Worm (Caenorhabditis elegans) whole organism, midembryonic: ENCODE measurements around the gene hda-10.

Experiments
- T22C8.4 ChIP-seq: fragments of 200-800 bp; sonication (Bioruptor generic); IDR thresholded peaks from 2 replicates; pipeline ENCODE4 v1.3.6; 2022; ENCODE audit warnings: missing genetic modification characterization, missing compliant biosample characterization
- cog-1 ChIP-seq: sonication (generic microtip); optimal IDR thresholded peaks from 2 replicates; lab custom pipeline; 2016; ENCODE audit warnings: missing genetic modification characterization, missing compliant biosample characterization
- flt-1 ChIP-seq: fragments of 200-800 bp; sonication (Bioruptor generic); IDR thresholded peaks from 2 replicates; pipeline ENCODE4 v1.3.6; 2022; ENCODE audit warnings: missing genetic modification characterization, missing compliant biosample characterization
- klf-2 ChIP-seq: fragments of 200-800 bp; sonication (Bioruptor generic); conservative IDR thresholded peaks from 2 replicates; pipeline ENCODE4 v1.3.6; 2022; ENCODE audit warnings: missing genetic modification reagents, missing genetic modification characterization, missing compliant biosample characterization
- med-1 ChIP-seq: sonication (generic microtip); optimal IDR thresholded peaks from 2 replicates; lab custom pipeline; 2017; ENCODE audit warnings: missing genetic modification characterization, mild to moderate bottlenecking, missing compliant biosample characterization, antibody characterized with exemption, missing genetic modification reagents; ENCODE audit not compliant: insufficient read depth
- ref-1 ChIP-seq: fragments of 200-800 bp; sonication (Bioruptor generic); conservative IDR thresholded peaks from 2 replicates; pipeline ENCODE4 v1.3.6; 2022; ENCODE audit warnings: missing genetic modification reagents, missing genetic modification characterization, missing compliant biosample characterization
- tab-1 ChIP-seq: fragments of 200-800 bp; sonication (Bioruptor generic); IDR thresholded peaks from 2 replicates; pipeline ENCODE4 v1.3.6; 2022; ENCODE audit warnings: missing genetic modification characterization, missing compliant biosample characterization
- ztf-23 ChIP-seq: fragments of 200-800 bp; sonication (Bioruptor generic); IDR thresholded peaks from 2 replicates; pipeline ENCODE4 v1.3.6; 2022; ENCODE audit warnings: missing genetic modification reagents, missing genetic modification characterization, missing compliant biosample characterization
- ztf-29 ChIP-seq: fragments of 200-800 bp; sonication (Bioruptor generic); IDR thresholded peaks from 2 replicates; pipeline ENCODE4 v1.3.6; 2022; ENCODE audit warnings: missing genetic modification reagents, missing genetic modification characterization, missing compliant biosample characterization

hda-10 gene

DNA sequence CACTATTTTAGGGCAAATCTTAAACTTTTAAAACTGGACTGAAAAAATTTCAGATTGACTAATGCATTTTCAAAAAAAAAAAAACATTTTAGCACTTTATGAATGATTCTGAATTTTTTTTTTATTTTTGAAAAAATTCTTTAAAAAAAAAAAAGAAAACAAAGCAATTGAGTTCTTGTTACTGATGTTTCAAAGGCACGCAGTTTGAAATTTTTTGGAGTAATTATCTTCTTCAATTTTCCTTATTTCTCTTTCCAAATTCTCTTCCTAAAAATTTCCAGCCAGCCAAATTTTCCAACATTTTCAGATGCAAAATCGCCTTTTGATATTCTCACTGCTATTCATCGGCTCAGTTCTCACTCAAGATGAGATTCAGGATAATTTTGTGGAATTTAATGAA is 30.5 kb upstream of the hda-10 start, which contains the start of gene F08G2.8:
F08G2.8 (plus strand) TSS at position 301 of the 400 bp plus-strand sequence.
- no peak for TF ChIP-seq klf-2 (GFP tag; lab: Robert Waterston, UW)
- TF ChIP-seq T22C8.4 (GFP tag; lab: Robert Waterston, UW): no peak
- no peak for TF ChIP-seq flt-1 (GFP tag; lab: Robert Waterston, UW)
- TF ChIP-seq med-1: no peak
- TF ChIP-seq ztf-29 (GFP tag; lab: Robert Waterston, UW): no peak
- no peak for TF ChIP-seq ztf-23 (GFP tag; lab: Robert Waterston, UW)
- TF ChIP-seq tab-1 (GFP tag; lab: Robert Waterston, UW): no peak
- no peak for TF ChIP-seq cog-1 (tag; lab: Kevin White, UChicago)
- no peak for TF ChIP-seq ref-1 (GFP tag; lab: Robert Waterston, UW)

DNA sequence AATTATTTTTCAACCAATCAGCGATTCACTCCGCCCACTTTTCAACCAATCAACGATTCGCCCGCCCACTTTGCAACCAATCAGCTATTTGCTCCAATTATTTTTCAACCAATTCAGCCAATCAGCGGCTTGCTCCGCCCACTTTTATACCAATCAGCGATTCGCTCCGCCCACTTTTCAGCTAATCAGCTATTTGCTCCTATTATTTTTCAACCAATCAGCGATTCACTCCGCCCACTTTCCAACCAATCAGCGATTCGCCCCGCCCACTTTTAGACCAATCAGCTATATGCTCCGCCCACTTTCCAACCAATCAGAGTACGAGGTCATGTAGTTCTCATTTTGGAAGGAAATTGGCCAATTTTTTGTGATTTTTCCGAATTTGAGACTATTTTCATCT is 27.2 kb upstream of the hda-10 start:
- TF ChIP-seq ztf-23 (GFP tag; lab: Robert Waterston, UW): no peak
- TF ChIP-seq flt-1 (GFP tag; lab: Robert Waterston, UW): no peak

DNA sequence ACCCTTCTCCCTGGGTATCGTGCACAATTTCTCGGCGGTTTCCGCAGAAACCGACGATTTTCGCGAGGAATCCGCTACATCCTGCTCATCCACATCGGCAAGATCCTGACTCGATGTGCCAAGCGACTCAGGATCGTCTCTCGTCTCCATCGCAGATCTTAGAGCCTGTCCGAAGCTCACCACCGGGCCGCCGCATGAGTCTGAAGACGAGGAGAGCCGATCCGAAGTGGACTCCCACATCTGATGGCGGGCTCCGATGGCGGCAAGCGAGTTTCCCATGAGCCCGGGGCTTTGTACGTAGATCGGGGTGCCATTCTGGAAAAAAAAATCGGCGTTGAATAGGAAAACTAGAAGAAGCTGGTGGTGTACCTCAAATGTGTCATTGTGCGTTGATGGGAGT is 24.2 kb upstream of the hda-10 start:
- TF ChIP-seq T22C8.4 (GFP tag; lab: Robert Waterston, UW) (no peak), med-1 (no peak)

DNA sequence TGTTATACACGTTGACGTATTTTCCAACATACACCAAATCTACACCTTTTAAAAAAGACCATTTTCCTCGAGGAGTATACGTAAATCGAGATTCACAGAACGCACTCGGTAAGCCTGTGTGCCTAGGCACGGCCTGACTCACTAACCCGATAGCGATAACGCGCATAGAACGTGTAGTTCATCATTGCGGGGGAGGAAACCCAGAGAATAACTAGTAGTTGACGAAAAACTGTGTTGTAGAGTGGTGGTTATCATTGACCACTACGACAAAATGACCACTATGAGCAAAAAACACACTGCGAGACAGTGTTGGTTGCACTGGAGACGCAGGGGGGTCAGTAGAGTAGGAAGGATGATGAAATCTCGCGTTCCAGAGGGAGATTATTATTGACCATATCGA is 22.7 kb upstream of the hda-10 start:
- TF ChIP-seq ref-1 (GFP tag; lab: Robert Waterston, UW) (no peak), cog-1 (tag; lab: Kevin White, UChicago) (no peak), T22C8.4 (GFP tag; lab: Robert Waterston, UW) (no peak), klf-2 (GFP tag; lab: Robert Waterston, UW) (no peak), ztf-23 (GFP tag; lab: Robert Waterston, UW) (no peak), flt-1 (GFP tag; lab: Robert Waterston, UW) (no peak)

DNA sequence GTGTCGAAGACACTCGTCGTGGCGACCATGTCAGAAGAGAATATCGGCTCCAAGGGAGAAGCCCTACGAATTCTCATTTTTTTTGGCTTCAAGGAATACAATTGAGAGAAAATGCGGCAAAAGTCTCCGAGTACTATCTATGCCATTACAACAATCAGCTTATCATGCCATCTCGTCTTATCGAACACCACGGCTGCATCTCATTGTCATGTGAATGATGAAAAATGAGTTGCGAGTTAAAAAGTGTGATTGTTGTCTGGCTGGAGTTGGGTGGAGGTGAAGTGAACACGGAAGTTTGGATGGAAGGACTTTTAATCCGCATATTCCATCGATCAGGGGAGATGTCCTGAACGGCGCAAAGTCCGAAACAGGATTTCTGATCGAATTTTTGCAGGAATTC is 21.6 kb upstream of the hda-10 start:
- TF ChIP-seq flt-1 (GFP tag; lab: Robert Waterston, UW) (no peak), cog-1 (tag; lab: Kevin White, UChicago) (no peak), ztf-23 (GFP tag; lab: Robert Waterston, UW) (no peak), tab-1 (GFP tag; lab: Robert Waterston, UW) (no peak), klf-2 (GFP tag; lab: Robert Waterston, UW) (no peak), med-1 (no peak), ref-1 (GFP tag; lab: Robert Waterston, UW) (no peak), ztf-29 (GFP tag; lab: Robert Waterston, UW) (no peak), T22C8.4 (GFP tag; lab: Robert Waterston, UW) (no peak)

DNA sequence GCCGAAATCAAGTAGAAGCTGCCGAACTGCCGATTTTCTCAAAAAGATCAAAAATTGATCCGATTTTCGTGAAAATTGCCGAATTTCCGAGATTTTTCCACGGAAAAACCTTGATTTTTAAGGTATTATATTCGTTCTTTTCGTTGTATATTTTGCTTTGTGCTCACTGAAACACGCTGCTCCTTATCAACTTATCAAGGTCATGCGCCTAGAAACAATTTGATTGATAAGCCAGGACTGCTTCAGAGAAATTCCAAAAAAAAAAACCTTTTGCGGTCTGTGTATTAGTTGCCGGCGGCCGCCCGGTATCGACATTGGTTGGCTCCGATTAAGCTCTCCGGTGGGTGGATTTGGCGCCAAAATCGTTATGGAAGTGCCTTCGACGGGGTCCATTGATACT is 20.1 kb upstream of the hda-10 start:
- no peak for TF ChIP-seq T22C8.4 (GFP tag; lab: Robert Waterston, UW)
- TF ChIP-seq ztf-23 (GFP tag; lab: Robert Waterston, UW): no peak
- no peak for TF ChIP-seq ztf-29 (GFP tag; lab: Robert Waterston, UW)
- TF ChIP-seq med-1: no peak
- no peak for TF ChIP-seq klf-2 (GFP tag; lab: Robert Waterston, UW)
- no peak for TF ChIP-seq ref-1 (GFP tag; lab: Robert Waterston, UW)
- TF ChIP-seq flt-1 (GFP tag; lab: Robert Waterston, UW): no peak
- no peak for TF ChIP-seq cog-1 (tag; lab: Kevin White, UChicago)
- no peak for TF ChIP-seq tab-1 (GFP tag; lab: Robert Waterston, UW)

DNA sequence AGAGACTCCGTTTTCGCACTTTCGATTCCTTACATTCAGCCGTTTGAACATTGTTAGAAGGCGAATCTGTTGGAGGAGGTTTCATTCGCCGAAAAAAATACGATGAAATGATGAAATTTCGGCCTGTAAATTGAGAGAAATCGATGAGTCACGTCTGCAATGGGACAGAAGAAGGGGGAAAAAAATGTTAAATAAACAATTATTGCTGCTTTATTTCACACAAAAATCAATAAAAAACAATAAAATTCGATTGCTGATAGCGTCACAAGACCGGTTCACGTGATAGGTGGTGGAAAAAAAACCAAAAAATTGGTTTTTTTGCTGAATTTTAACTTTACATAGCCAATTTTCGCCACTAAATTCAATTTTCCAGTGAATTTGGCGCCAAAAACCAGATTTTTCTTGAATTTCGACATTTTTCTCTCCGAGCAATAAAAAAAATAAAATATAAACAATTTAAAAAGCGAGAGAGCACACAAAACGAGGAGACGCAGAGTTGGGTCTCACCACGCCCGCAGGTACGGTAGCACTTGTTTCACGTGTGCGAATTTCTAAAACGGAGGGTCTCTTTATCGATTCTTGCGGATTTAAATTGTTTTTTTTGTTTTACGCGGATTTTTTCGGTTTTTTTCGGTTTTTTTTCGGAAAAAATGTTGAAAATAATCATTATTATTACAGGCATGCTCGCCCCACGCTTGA is 10.2 kb upstream of the hda-10 start, which contains the start of the genes cup-14 and ndub-8:
cup-14 (minus strand) TSS at position 51 of the 699 bp plus-strand sequence.
ndub-8 (plus strand) TSS at position 679 of the 699 bp plus-strand sequence.
- TF ChIP-seq ztf-29 (GFP tag; lab: Robert Waterston, UW) (no peak), T22C8.4 (GFP tag; lab: Robert Waterston, UW) (peak; percentile 56; the same call in 1 of the 2 replicates), klf-2 (GFP tag; lab: Robert Waterston, UW) (no peak)

DNA sequence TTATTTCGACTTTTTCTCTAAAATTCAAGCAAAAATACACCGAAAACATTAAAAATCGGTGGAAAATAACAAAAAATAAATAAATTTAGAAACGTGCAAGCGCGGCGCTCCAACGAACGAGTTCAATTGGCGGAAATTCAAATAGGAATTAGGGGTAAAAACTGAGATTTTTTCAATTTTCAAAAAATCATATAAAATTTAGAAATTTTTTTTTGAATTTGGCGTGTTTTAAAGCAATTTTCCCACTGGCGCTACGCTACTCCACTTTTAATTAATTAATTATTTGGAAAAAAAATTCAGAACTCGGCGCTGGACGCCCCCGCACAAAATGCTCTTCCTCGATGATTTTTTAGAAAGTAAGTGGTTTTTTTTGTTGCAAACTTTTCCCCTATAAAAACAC is 6.8 kb upstream of the hda-10 start, which contains the start of gene ing-3:
ing-3 (plus strand) TSS at position 301 of the 400 bp plus-strand sequence.
- TF ChIP-seq tab-1 (GFP tag; lab: Robert Waterston, UW) (no peak), med-1 (no peak), ztf-23 (GFP tag; lab: Robert Waterston, UW) (no peak)

DNA sequence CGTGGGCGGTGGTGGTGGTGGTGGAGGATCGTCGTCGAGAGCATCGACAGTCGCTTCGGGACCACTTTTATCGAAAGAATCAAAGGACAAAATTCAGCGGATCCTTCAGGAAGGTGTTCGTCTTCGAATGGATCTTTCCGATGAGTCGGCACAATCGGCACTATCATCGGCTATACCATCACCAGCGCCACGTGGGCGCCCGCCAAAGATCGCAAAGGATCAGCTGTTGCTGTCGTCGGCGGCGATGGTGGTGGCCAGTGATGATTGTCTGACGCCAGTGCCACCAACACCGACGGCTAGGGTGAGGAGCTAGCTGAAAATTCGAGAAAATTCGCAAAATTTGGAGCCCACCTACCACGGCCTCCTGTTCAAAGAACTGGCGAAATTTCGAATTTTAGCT is 4.5 kb upstream of the hda-10 start:
- TF ChIP-seq cog-1 (tag; lab: Kevin White, UChicago): no peak

DNA sequence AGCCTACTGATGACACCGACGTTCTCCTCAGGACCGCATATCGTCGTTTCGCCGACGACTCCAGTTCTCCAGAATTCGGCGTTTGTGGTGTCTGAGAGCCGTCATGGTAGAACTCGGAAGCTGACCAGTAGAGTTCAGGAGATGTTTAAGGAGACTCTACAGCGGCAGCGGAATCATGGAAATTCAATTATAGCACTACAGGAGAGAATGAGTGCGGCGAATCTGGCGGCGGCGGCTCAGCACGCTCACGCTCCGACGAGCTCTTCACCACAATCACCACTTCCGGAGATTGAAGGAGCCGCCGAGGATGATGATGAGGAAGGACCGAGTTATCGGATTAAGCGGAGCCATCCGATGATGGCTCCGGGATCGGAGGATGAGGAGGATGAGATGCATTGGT is 2.9 kb upstream of the hda-10 start:
- no peak for TF ChIP-seq ref-1 (GFP tag; lab: Robert Waterston, UW)
- no peak for TF ChIP-seq cog-1 (tag; lab: Kevin White, UChicago)
- TF ChIP-seq ztf-23 (GFP tag; lab: Robert Waterston, UW): no peak
- TF ChIP-seq med-1: no peak
- TF ChIP-seq klf-2 (GFP tag; lab: Robert Waterston, UW): no peak
- TF ChIP-seq tab-1 (GFP tag; lab: Robert Waterston, UW): no peak
- TF ChIP-seq flt-1 (GFP tag; lab: Robert Waterston, UW): no peak
- no peak for TF ChIP-seq T22C8.4 (GFP tag; lab: Robert Waterston, UW)
- no peak for TF ChIP-seq ztf-29 (GFP tag; lab: Robert Waterston, UW)
